Worm (Caenorhabditis elegans): ENCODE measurements around the gene F47C12.13.

The F47C12.13 gene

DNA sequence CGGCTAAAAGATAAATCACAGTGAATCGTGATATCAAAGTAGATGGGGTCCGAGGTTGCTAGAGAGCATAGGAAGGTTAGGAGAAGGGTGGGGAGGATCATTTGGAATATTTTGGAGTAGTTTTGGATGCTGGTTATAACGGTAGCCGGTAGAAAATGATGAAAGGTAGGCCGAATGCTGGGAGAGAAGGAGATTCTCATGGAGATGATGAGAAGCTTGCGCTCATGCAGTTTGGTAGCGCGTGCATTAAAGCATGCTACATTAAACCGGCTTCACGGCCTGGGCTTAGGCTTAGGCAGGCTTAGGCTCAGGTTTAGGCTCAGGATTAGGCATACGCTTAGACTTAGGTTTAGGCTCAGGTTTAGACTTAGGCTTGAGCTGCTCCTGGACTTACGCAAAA is at the start of gene F47C12.13:
TSS of gene F47C12.13 (minus strand) at position 101 of the 400 bp plus-strand sequence.
- TF ChIP-seq unc-62 (GFP tag; optimal IDR thresholded peaks at IDR 0.05) = no peak

DNA sequence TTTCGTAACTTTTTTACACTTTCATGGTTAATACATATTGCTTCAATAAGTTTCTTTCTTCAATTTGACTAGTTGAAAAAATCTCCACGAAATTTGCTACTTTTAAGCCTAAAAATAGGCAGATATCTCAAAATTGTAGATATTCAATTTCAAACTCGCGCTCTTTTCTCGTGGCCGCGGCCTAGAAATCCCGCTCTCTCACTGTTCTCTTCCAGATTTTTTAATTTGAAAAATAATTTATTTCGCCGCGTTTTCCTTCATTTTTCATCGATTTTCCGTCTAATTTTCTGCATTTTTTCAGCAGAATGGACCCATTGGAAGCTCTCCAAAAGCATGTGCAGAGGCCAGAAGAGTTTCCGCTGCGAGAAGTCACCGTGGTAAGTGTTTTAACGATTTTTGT is 48.1 kb upstream of the F47C12.13 start, which contains the start of gene cdc-73:
TSS of gene cdc-73 (plus strand) at position 302 of the 400 bp plus-strand sequence.
- no peak for TF ChIP-seq unc-62 (GFP tag; optimal IDR thresholded peaks at IDR 0.05)

DNA sequence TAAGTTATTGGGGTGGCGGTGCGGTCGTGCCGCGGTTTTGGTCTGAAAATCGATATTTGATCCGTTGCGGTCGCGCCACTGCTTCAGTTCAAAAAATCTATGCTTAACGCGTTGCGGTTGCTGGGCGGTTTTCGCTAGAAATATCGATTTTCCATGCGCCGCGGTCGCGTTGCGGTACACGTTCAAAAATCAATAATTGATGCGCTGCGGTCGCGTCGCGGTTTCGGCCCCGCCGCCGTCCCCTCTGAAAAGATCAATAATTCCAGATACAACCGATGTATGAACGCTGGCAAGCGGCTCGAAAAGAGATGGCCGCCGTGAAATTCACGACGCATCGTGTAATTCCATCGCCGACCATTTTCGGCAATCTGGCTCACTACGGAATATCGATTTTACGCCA is 46.8 kb upstream of the F47C12.13 start:
- no peak for TF ChIP-seq unc-62 (GFP tag; optimal IDR thresholded peaks at IDR 0.05)

- no peak for TF ChIP-seq unc-62 (GFP tag; optimal IDR thresholded peaks at IDR 0.05)
These were observed 45.8 kb upstream of the F47C12.13 start, which contains the start of gene F35F11.2 for ce11 chrIV:4039984-4040383. Gene F35F11.2, plus strand, starts transcription at chrIV:4040284.

DNA sequence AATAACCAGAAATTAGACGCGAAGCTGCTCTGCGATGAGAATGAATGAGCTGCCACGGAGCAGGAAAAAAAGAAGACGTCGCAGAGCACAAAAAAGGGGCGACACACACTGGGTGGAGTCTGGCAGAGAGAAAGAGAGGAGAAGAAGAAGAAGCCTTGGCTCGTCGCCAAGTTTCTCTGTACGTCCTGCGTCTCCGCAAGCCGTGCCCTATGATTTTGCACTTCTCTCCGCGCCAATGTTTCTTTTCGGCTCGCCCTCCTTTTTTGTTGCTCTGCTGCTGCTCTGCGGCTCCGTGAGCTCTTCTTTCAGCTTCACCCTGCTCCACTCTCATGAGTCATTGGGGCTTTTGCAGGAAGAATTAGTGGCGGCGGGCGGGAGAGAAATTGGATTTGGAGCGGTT is 40.7 kb upstream of the F47C12.13 start, which contains the start of gene hlh-30:
TSS of gene hlh-30 (minus strand) at position 69 of the 400 bp plus-strand sequence.
- no peak for TF ChIP-seq unc-62 (GFP tag; optimal IDR thresholded peaks at IDR 0.05)

DNA sequence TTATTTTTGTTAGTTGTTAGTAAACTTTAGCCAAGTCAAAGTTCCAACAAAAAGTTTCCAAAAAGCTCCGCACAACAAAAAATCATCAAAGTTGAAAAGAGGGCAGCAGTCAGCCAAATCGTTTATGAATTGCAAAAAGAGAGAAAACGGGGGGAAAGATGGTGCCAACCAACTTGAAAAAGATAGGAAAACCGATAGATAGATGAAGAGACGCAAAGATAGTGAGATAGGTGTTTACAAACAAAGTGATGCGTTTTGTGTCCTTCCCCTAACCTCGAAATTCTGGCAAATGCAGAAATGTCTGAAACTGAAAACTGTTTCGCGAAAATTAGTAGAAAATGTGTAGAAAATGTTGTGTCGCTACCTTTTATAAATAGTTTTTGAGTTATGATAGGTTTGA is 39.3 kb upstream of the F47C12.13 start:
- TF ChIP-seq unc-62 (GFP tag; optimal IDR thresholded peaks at IDR 0.05) = no peak

DNA sequence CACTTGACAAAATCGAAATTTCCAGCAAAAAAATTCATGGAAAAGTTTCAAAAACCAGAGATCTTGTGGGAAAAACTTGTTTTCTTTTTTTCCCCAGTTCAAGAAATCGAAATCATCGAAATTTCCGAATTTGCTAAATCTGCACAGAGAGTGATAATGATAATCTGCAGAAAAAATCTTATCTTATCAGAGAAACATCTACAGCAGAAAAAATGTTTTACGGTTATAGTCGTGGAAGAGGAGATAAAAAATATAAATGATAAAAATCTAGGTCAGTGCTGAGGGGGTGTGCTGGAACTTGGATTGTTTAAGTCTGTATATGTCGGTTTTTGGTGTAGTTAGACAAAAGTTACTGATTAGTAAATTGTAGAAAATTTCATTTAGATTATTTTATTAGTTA is 38.1 kb upstream of the F47C12.13 start:
- TF ChIP-seq unc-62 (GFP tag; optimal IDR thresholded peaks at IDR 0.05) = no peak

DNA sequence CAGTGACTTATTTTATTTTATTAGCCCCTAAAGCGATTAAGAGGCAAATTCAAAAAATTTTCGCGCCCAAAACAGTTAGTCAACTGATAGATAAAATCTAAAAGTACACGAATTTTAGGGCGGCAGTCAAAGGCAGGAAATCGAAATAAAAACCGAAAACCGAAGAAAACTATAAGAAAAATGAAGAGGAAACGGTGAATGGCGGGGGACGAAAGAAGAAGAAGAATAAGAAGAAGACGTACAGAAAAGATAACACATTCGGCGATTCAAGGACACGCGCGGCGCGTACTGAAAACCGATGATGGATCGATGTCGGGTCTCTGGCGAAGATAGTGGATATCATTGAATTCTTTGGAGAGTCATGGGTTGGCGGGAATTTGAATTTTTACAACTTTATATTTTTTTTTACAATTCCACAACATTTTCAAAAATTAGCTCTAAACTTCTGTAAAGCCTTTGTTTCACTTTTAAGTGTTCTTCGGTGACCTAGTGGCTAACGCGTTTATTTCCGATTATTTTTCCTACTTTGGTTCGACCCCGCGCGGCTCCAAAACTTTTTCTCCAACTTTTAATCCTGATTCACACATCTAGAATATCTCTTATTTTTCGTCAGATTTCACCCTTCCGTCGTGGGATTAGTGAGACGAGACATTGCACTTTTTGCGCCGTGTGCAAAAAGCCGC is 36.8 kb upstream of the F47C12.13 start:
- no peak for TF ChIP-seq unc-62 (GFP tag; optimal IDR thresholded peaks at IDR 0.05)

- no peak for TF ChIP-seq unc-62 (GFP tag; optimal IDR thresholded peaks at IDR 0.05)
These were observed 35.1 kb upstream of the F47C12.13 start for ce11 chrIV:4029288-4029687.

DNA sequence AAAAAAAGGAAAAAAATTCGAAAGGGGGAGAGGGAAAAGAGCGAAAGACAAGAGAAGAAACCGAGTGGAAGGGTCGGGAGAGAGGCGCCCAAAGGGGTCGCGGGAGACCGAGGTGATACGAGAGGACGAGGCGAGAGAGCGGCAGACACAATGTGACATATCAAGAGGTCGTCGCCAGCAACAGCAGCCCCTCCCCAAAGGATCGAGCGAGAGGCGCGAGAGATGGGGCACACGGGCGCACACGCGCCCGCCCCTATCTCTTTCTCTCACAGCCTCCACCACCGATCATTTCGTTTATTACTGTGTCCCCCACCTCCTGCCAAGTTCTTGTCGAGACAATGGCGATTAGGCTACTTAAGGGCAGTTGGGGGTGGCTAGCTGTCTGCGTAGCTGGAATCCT is 34.0 kb upstream of the F47C12.13 start:
- TF ChIP-seq unc-62 (GFP tag; optimal IDR thresholded peaks at IDR 0.05) = no peak

DNA sequence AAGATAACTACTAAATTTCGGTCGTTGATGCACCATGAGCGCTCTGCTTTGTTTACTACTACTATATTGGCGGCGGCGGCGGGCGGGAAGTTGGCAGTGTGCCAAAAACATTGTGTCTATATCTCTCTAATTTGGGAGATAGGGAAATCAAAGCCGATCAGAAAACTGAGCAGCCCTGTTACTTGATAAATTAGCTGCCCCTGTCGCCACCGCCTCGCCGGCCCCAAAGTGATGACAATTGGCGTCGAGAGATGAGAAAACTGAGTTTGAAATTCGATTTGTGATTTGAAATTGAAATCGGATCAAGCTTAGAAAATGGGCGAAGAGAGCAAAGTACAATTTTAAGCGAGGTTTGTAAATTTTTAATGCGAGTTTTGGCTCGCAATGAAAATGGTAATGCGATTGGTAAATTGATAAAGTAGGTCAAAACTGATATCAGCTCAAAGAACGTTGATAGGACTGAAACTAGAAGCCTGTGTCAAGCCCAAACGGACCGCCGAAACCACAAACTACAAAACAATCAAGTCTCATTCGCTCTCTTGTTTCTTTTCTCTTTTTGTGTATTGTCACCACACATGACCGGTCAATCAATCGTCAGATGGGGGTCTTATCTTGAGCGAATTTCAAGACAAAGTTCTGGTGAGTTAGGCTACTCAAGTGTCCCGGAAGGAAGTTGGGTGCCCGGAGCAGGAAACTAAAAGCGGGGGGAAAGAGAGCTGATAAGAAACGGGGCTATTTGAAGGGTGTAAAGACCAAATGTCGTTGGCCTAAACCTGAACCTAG is 33.1 kb upstream of the F47C12.13 start:
- TF ChIP-seq unc-62 (GFP tag; optimal IDR thresholded peaks at IDR 0.05) = no peak

DNA sequence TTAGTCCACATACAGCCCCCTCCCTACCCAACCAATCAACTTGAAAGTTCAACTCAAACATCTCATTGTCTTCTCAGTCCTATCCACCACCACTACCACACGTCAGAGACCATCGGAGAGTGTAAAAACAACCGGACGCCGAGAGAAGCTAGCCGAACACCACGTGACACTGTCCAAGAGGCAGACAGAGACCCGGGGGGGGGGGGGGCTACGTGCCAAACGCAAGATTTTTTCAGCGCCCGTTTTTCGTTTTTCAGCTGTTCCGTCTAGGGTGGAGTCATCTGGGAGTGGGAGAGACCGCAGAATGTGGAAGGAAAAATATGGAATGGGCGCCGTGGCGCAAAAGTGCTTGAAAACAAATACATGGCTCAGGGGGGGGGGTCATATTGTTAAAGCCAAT is 31.7 kb upstream of the F47C12.13 start:
- no peak for TF ChIP-seq unc-62 (GFP tag; optimal IDR thresholded peaks at IDR 0.05)

ce11 chrIV:4024159-4025004 is 30.2 kb upstream of the F47C12.13 start:
- TF ChIP-seq unc-62 (GFP tag; optimal IDR thresholded peaks at IDR 0.05) = no peak

DNA sequence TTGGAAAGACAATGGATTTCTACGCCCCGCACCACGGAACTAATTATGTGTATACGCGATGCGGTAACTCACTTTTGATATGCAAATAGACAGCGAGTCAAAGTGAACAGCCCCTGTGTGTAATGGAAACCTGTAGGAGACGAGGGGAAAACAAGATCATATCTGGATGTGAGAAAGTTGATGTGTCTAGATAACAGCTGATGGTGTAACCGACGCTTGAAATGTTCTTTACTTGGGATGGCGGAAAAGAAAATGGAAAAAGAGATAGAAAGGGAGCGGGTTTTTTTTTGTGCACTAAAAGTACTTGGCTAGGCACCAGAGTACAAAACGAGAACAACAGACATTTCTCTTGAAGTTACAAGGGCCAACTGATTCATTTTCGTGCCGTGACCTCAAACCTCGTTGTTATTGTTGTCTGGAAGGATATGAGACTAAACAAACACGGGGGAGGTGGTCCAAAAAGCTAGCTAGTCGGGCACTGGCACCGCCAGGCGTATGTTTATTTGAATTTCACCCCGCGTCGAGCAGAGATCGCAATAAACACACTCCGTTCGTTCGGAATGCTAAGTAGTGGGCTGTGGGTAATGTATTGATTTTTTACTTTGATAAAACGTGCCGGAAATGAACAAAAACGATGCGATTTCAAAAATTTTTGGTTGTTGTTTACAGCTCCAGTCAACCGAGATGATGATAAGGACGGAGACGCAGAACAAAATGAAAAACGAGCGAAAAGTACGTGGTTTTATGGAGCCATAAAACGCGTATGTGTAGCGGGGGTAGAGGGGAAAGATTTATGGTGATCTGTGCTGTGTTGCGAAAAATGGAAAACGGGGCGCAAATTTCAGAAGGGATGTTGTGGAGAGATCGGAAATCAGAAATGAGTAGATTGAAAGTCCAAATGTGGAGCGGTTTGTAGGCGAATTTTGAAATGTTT is 27.9 kb upstream of the F47C12.13 start:
- TF ChIP-seq unc-62 (GFP tag; optimal IDR thresholded peaks at IDR 0.05) = no peak

- no peak for TF ChIP-seq unc-62 (GFP tag; optimal IDR thresholded peaks at IDR 0.05)
These were observed 25.6 kb upstream of the F47C12.13 start for ce11 chrIV:4019836-4020235.

Data from whole organism, dauer.